Worm (Caenorhabditis elegans): Measurements from ENCODE around the gene dod-22.
A peak's percentile ranks its signal among the peaks of the same experiment; 100 is the strongest.

dod-22 gene

ce11 chrIV:13015801-13016404 lies 50.7 kb downstream of the dod-22 start:
- TF ChIP-seq nhr-77 (tag; optimal IDR thresholded peaks at IDR 0.05) (no peak), nhr-129 (tag; optimal IDR thresholded peaks at IDR 0.05) (peak; percentile 75), unc-55 (GFP tag; optimal IDR thresholded peaks at IDR 0.05) (peak; percentile 33), crh-2 (tag; optimal IDR thresholded peaks at IDR 0.05) (peak; percentile 61), lin-39 (tag; optimal IDR thresholded peaks at IDR 0.05) (no peak), mab-5 (tag; optimal IDR thresholded peaks at IDR 0.05) (peak; percentile 81), sma-9 (GFP tag; optimal IDR thresholded peaks at IDR 0.05) (peak; percentile 26), sma-9 (tag; optimal IDR thresholded peaks at IDR 0.05) (no peak), zag-1 (tag; optimal IDR thresholded peaks at IDR 0.05) (peak; percentile 61), F13H6.1 (tag; optimal IDR thresholded peaks at IDR 0.05) (peak; percentile 36), gmeb-1 (tag; optimal IDR thresholded peaks at IDR 0.05) (no peak), lsy-2 (tag; optimal IDR thresholded peaks at IDR 0.05) (peak in 1 of 2 experiments; percentile 29), sem-4 (tag; optimal IDR thresholded peaks at IDR 0.05) (peak; percentile 59), lin-13 (GFP tag; optimal IDR thresholded peaks at IDR 0.05) (peak; percentile 30), C34F6.9 (tag; optimal IDR thresholded peaks at IDR 0.05) (peak; percentile 69)

- TF ChIP-seq lsy-2 (tag; optimal IDR thresholded peaks at IDR 0.05) (no peak), sem-4 (tag; optimal IDR thresholded peaks at IDR 0.05) (peak; percentile 34), nhr-6 (tag; optimal IDR thresholded peaks at IDR 0.05) (no peak), zag-1 (tag; optimal IDR thresholded peaks at IDR 0.05) (peak; percentile 63), nhr-237 (tag; optimal IDR thresholded peaks at IDR 0.05) (no peak)
Measured at ce11 chrIV:13016820-13017219, 51.6 kb downstream of the dod-22 start.
